Worm (Caenorhabditis elegans) whole organism, midembryonic: ENCODE measurements around the gene sdz-23.

ENCODE experiments used
- T22C8.4 ChIP-seq: fragments of 200-800 bp; sonication (Bioruptor generic); IDR thresholded peaks from 2 replicates; pipeline ENCODE4 v1.3.6; 2022; ENCODE audit warnings: missing genetic modification characterization, missing compliant biosample characterization
- cog-1 ChIP-seq: sonication (generic microtip); optimal IDR thresholded peaks from 2 replicates; lab custom pipeline; 2016; ENCODE audit warnings: missing genetic modification characterization, missing compliant biosample characterization
- flt-1 ChIP-seq: fragments of 200-800 bp; sonication (Bioruptor generic); IDR thresholded peaks from 2 replicates; pipeline ENCODE4 v1.3.6; 2022; ENCODE audit warnings: missing genetic modification characterization, missing compliant biosample characterization
- klf-2 ChIP-seq: fragments of 200-800 bp; sonication (Bioruptor generic); conservative IDR thresholded peaks from 2 replicates; pipeline ENCODE4 v1.3.6; 2022; ENCODE audit warnings: missing genetic modification reagents, missing genetic modification characterization, missing compliant biosample characterization
- med-1 ChIP-seq: sonication (generic microtip); optimal IDR thresholded peaks from 2 replicates; lab custom pipeline; 2017; ENCODE audit warnings: missing genetic modification characterization, mild to moderate bottlenecking, missing compliant biosample characterization, antibody characterized with exemption, missing genetic modification reagents; ENCODE audit not compliant: insufficient read depth
- ref-1 ChIP-seq: fragments of 200-800 bp; sonication (Bioruptor generic); conservative IDR thresholded peaks from 2 replicates; pipeline ENCODE4 v1.3.6; 2022; ENCODE audit warnings: missing genetic modification reagents, missing genetic modification characterization, missing compliant biosample characterization
- tab-1 ChIP-seq: fragments of 200-800 bp; sonication (Bioruptor generic); IDR thresholded peaks from 2 replicates; pipeline ENCODE4 v1.3.6; 2022; ENCODE audit warnings: missing genetic modification characterization, missing compliant biosample characterization
- ztf-23 ChIP-seq: fragments of 200-800 bp; sonication (Bioruptor generic); IDR thresholded peaks from 2 replicates; pipeline ENCODE4 v1.3.6; 2022; ENCODE audit warnings: missing genetic modification reagents, missing genetic modification characterization, missing compliant biosample characterization
- ztf-29 ChIP-seq: fragments of 200-800 bp; sonication (Bioruptor generic); IDR thresholded peaks from 2 replicates; pipeline ENCODE4 v1.3.6; 2022; ENCODE audit warnings: missing genetic modification reagents, missing genetic modification characterization, missing compliant biosample characterization

The sdz-23 gene

DNA sequence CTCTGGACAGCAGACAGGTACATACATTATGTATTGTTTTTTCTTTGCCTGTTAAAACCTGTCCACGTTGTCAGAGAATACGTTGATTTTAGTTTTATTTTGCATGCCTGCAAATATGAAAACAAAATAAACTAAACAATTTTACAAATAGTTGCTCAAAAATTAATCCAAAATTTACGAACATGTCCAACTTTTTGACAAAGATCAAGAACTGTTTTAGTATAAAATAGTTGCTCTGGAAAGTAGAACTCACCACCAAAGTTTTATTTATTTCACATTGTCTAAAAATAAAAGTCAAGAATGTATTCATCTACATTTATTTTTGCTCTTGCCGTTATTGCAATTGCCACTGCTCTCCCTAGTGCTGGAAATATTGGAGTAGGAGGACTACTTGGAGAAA, 5.1 kb downstream of the sdz-23 start, which contains the start of gene srlf-16:
Gene srlf-16, plus strand, starts transcription at position 301 of the 400 bp plus-strand sequence.
- TF ChIP-seq flt-1 (GFP tag; lab: Robert Waterston, UW) (no peak), cog-1 (tag; lab: Kevin White, UChicago) (no peak), T22C8.4 (no peak), ztf-23 (GFP tag; lab: Robert Waterston, UW) (no peak), klf-2 (GFP tag; lab: Robert Waterston, UW) (no peak), tab-1 (GFP tag; lab: Robert Waterston, UW) (no peak), med-1 (no peak), ztf-29 (GFP tag; lab: Robert Waterston, UW) (no peak), ref-1 (GFP tag; lab: Robert Waterston, UW) (no peak)

DNA sequence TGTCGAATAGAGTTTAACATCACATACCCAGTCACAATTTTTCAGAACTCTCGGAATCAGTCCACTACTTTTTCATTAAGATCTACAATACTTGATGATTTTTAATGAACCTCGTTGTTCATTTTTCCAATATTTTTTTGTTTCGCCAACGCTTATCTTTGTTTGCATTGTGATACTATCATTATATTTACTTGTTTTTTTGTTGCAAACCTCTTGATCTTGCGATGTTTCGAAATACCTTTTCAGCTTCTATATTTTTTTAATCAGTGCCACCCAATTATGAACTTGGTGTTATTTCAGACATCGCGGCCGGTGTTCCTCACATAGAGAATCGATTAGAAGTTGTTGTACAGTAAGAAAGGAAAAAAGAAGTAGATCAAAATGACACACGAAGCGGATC, 9.3 kb downstream of the sdz-23 start, which contains the start of gene myo-5:
Gene myo-5, plus strand, starts transcription at position 301 of the 400 bp plus-strand sequence.
- TF ChIP-seq tab-1 (GFP tag; lab: Robert Waterston, UW) (no peak), med-1 (no peak), ztf-29 (GFP tag; lab: Robert Waterston, UW) (no peak), klf-2 (GFP tag; lab: Robert Waterston, UW) (no peak)

DNA sequence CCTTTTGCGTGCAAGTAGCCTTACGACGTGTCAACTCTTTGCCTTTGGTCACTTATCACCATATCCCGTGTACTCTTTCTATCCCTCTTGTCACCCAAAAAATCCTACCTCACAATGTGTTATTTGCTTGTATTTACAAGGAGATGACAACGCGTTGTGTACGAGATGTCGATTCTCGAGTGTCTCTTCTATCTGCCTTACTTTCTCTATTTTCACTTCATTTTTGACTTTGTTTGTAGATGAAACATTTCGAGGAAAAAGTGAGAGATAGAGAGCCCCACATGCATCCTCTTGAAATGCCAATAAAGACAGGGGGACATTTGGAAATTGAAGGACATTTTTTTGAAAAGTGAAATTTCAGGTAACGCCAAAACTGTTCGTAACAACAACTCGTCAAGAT, 11.4 kb downstream of the sdz-23 start:
- no peak for TF ChIP-seq ztf-23 (GFP tag; lab: Robert Waterston, UW)
- TF ChIP-seq ztf-29 (GFP tag; lab: Robert Waterston, UW), result no peak
- no peak for TF ChIP-seq ref-1 (GFP tag; lab: Robert Waterston, UW)
- no peak for TF ChIP-seq flt-1 (GFP tag; lab: Robert Waterston, UW)
- TF ChIP-seq T22C8.4, result no peak

DNA sequence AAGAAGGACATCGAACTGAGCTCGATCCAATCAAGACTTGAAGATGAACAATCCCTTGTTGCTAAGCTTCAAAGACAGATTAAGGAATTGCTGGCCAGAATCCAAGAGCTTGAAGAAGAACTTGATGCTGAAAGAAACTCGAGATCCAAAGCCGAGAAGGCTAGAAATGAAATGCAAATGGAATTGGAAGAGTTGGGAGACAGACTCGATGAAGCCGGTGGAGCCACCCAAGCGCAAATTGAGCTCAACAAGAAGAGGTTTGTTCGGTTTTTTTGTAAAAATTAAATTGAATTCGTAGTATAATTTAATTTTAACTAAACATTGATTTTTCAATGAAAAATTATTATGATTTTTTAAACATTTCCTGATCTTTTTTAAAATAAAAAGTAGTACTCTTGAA, 15.1 kb downstream of the sdz-23 start:
- no peak for TF ChIP-seq tab-1 (GFP tag; lab: Robert Waterston, UW)
- TF ChIP-seq klf-2 (GFP tag; lab: Robert Waterston, UW), result no peak
- no peak for TF ChIP-seq med-1
- TF ChIP-seq flt-1 (GFP tag; lab: Robert Waterston, UW), result no peak
- TF ChIP-seq ztf-23 (GFP tag; lab: Robert Waterston, UW), result no peak

DNA sequence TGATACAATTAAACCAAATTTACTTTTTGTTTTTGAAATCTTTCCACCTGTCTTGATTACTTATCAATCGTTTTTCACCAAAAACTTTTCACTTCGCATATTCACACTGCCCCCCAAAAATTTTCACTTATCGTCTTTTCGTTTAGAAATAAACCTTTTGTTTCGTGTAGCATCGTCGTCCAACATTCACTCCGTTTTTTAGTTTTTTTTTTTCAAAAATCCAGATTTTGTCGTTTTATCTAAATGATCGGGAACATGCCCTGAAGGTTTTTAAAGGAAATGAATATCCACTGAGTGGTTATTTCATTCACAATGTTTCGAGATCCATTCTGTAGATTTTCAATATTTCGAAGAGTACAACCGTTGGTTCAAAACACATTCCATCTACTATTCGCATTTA, 18.6 kb downstream of the sdz-23 start, which contains the start of gene D1014.7:
Gene D1014.7, plus strand, starts transcription at position 301 of the 400 bp plus-strand sequence.
- TF ChIP-seq flt-1 (GFP tag; lab: Robert Waterston, UW) (no peak), klf-2 (GFP tag; lab: Robert Waterston, UW) (no peak), T22C8.4 (no peak), ztf-23 (GFP tag; lab: Robert Waterston, UW) (no peak), ztf-29 (GFP tag; lab: Robert Waterston, UW) (no peak), tab-1 (GFP tag; lab: Robert Waterston, UW) (no peak), med-1 (no peak), ref-1 (GFP tag; lab: Robert Waterston, UW) (no peak), cog-1 (tag; lab: Kevin White, UChicago) (no peak)

DNA sequence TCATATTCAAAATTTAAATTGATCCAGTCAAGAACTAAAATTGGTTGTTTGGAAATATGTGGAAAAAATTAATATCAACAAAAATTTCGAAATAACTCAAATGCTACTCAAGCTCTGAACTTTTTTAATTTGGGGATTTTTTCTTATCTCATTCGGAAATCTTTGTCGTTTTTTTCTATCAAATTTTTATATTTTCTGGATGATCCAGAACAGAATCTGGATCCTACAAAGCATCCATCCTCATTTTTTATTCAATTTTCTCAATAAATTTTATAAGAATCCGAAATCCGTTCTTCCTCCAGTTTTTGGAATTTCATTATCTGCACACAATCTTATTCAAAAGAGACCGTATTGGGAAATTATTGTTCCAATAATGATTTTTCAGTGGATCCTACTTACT, 21.5 kb downstream of the sdz-23 start, which contains the start of gene D1014.6:
Gene D1014.6, plus strand, starts transcription at position 301 of the 400 bp plus-strand sequence.
- TF ChIP-seq cog-1 (tag; lab: Kevin White, UChicago), result no peak
- TF ChIP-seq ref-1 (GFP tag; lab: Robert Waterston, UW), result no peak
- TF ChIP-seq ztf-23 (GFP tag; lab: Robert Waterston, UW), result no peak
- TF ChIP-seq ztf-29 (GFP tag; lab: Robert Waterston, UW), result no peak
- TF ChIP-seq med-1, result no peak
- TF ChIP-seq flt-1 (GFP tag; lab: Robert Waterston, UW), result no peak

DNA sequence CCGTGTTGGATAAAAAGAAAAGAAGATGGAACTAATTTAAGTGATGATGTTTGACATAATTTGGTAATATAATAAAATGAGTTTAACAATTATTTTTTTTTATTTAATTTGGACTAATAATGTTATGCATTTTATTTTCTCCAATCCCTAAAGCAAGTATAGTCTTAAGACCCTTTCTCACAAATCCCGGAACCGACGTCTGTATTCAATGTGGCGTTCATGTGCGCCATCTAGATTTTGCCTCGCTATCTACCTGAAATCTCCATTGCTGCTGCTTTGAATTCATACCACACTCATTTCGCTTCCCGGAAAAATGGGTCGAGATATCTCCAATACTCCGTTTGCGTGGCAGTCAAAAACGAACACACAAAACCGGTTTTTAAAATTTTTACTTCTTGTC, 24.0 kb downstream of the sdz-23 start, which contains the start of gene D1014.5:
Gene D1014.5, plus strand, starts transcription at position 301 of the 400 bp plus-strand sequence.
- TF ChIP-seq ref-1 (GFP tag; lab: Robert Waterston, UW) (no peak), klf-2 (GFP tag; lab: Robert Waterston, UW) (no peak), ztf-29 (GFP tag; lab: Robert Waterston, UW) (no peak), tab-1 (GFP tag; lab: Robert Waterston, UW) (no peak), cog-1 (tag; lab: Kevin White, UChicago) (no peak), med-1 (no peak), ztf-23 (GFP tag; lab: Robert Waterston, UW) (no peak), T22C8.4 (no peak), flt-1 (GFP tag; lab: Robert Waterston, UW) (no peak)

DNA sequence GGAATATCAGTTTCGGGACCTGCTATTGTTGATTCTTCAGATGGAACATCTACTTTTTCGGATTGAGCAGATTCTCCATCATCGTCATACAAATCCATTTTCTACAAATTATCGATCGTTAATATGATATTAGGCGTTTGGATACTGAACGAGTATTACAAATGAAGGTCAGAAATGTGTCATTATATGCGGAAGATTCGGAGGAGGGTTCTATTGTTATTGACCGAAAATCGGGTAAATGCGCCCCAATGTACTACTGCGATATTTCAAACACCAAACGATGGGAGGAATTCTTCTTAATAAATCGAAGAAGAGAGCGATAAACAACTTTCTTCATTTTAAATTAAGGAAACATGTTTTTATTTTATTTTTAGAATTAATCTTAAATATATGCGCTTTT, 29.8 kb downstream of the sdz-23 start, which contains the start of gene spr-1:
Gene spr-1, minus strand, starts transcription at position 101 of the 400 bp plus-strand sequence.
- TF ChIP-seq ztf-23 (GFP tag; lab: Robert Waterston, UW) (no peak), klf-2 (GFP tag; lab: Robert Waterston, UW) (no peak), ztf-29 (GFP tag; lab: Robert Waterston, UW) (no peak), ref-1 (GFP tag; lab: Robert Waterston, UW) (no peak), T22C8.4 (no peak), tab-1 (GFP tag; lab: Robert Waterston, UW) (no peak), flt-1 (GFP tag; lab: Robert Waterston, UW) (no peak), cog-1 (tag; lab: Kevin White, UChicago) (no peak), med-1 (no peak)

DNA sequence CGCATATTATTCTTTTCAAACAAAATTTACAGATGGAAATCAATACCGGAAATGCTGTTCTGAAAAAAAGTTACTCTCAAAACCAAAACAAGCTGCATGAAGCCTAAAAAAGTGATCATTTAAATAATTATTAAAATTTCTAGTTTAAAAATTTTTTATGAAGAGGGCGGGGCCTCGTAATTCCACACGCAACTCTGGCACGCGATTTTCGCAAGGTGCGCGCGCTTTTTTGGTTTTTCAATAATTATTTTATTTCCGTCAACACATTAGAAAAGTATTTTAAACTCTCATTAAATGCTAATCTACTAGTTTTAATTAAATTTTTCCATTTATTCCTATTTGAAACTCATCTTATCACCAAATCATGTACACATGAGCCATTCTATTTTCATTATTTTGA, 30.3 kb downstream of the sdz-23 start:
- TF ChIP-seq klf-2 (GFP tag; lab: Robert Waterston, UW) (no peak), T22C8.4 (no peak), cog-1 (tag; lab: Kevin White, UChicago) (no peak), med-1 (no peak), tab-1 (GFP tag; lab: Robert Waterston, UW) (no peak), ztf-29 (GFP tag; lab: Robert Waterston, UW) (no peak), ztf-23 (GFP tag; lab: Robert Waterston, UW) (no peak)

DNA sequence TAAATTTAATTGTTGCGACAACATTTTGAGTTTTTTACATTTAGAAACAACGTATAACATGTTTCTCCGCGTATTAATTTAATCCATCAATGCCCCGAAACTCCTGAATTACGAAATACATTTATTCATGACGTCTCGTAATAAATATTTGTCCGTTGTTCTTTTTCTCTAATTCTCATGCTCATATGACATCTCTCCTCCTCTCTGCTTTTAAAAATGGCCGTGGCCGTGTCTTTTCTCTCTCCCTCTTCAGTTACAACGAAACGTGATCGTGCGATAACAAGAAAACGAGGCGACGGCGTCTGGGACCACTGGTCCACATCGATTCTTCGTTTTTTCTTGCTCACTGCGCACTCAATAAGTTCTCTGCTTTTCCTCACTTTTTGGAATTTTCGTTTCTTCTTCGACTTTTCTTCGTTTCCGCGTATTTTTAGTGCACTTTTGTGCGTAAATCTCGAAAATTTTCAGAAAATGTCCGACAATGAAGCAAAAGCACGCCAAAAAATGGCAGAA, 30.8 kb downstream of the sdz-23 start, which contains the start of gene snap-1:
Gene snap-1, plus strand, starts transcription at position 463 of the 513 bp plus-strand sequence.
- TF ChIP-seq ztf-29 (GFP tag; lab: Robert Waterston, UW), result no peak
- no peak for TF ChIP-seq cog-1 (tag; lab: Kevin White, UChicago)
- TF ChIP-seq ref-1 (GFP tag; lab: Robert Waterston, UW), result no peak
- no peak for TF ChIP-seq T22C8.4
- no peak for TF ChIP-seq ztf-23 (GFP tag; lab: Robert Waterston, UW)
- no peak for TF ChIP-seq klf-2 (GFP tag; lab: Robert Waterston, UW)
- no peak for TF ChIP-seq flt-1 (GFP tag; lab: Robert Waterston, UW)
